Worm (Caenorhabditis elegans) whole organism, late embryonic: ENCODE data around the gene lys-5.

Experiments used
- C38D4.7 ChIP-seq: fragments of 200-800 bp; sonication (Bioruptor generic); optimal IDR thresholded peaks from 2 replicates; lab custom pipeline; 2018; ENCODE audit warnings: mild to moderate bottlenecking, missing genetic modification characterization, moderate library complexity, missing compliant biosample characterization
- K02D7.2 ChIP-seq: sonication (generic microtip); optimal IDR thresholded peaks from 2 replicates; lab custom pipeline; 2017; ENCODE audit warnings: mild to moderate bottlenecking, missing genetic modification characterization, missing compliant biosample characterization
- K09A11.1 ChIP-seq: sonication (generic microtip); optimal IDR thresholded peaks from 2 replicates; lab custom pipeline; 2017; ENCODE audit warnings: antibody characterized with exemption, mild to moderate bottlenecking, missing genetic modification characterization, missing compliant biosample characterization; ENCODE audit not compliant: insufficient read depth
- ahr-1 ChIP-seq: sonication (generic microtip); optimal IDR thresholded peaks from 2 replicates; lab custom pipeline; 2016; ENCODE audit warnings: missing genetic modification characterization, missing compliant biosample characterization
- ama-1 ChIP-seq: fragments of 150-350 bp; optimal IDR thresholded peaks from 2 replicates; lab custom pipeline; 2014
- ceh-18 ChIP-seq: sonication (generic microtip); optimal IDR thresholded peaks from 2 replicates; lab custom pipeline; 2016; ENCODE audit warnings: missing genetic modification characterization, missing compliant biosample characterization
- ceh-22 ChIP-seq: sonication (generic microtip); optimal IDR thresholded peaks from 2 replicates; lab custom pipeline; 2017; ENCODE audit warnings: missing biosample characterization, missing genetic modification characterization
- ceh-30 ChIP-seq: fragments of 150-350 bp; optimal IDR thresholded peaks from 2 replicates; lab custom pipeline; 2014; ENCODE audit warnings: missing biosample characterization, missing genetic modification characterization
- ceh-31 ChIP-seq: sonication (generic microtip); optimal IDR thresholded peaks from 2 replicates; lab custom pipeline; 2016; ENCODE audit warnings: missing genetic modification characterization, missing compliant biosample characterization
- ceh-34 ChIP-seq: sonication (generic microtip); optimal IDR thresholded peaks from 2 replicates; lab custom pipeline; 2016; ENCODE audit warnings: mild to moderate bottlenecking, missing genetic modification characterization, missing compliant biosample characterization
- ceh-9 ChIP-seq: sonication (generic microtip); optimal IDR thresholded peaks from 2 replicates; lab custom pipeline; 2016; ENCODE audit warnings: mild to moderate bottlenecking, missing genetic modification characterization, inconsistent platforms, missing compliant biosample characterization
- che-1 ChIP-seq: sonication (generic microtip); optimal IDR thresholded peaks from 2 replicates; lab custom pipeline; 2016; ENCODE audit warnings: mild to moderate bottlenecking, missing genetic modification characterization, missing compliant biosample characterization
- eyg-1 ChIP-seq: sonication (generic microtip); optimal IDR thresholded peaks from 2 replicates; lab custom pipeline; 2016; ENCODE audit warnings: missing genotype, missing genetic modification characterization, missing compliant biosample characterization
- fax-1 ChIP-seq: sonication (generic microtip); optimal IDR thresholded peaks from 2 replicates; lab custom pipeline; 2016; ENCODE audit warnings: missing genotype, missing genetic modification characterization, missing compliant biosample characterization
- fkh-10 ChIP-seq: fragments of 150-350 bp; optimal IDR thresholded peaks from 2 replicates; lab custom pipeline; 2014; ENCODE audit warnings: missing biosample characterization, missing genetic modification reagents, missing genetic modification characterization
- gmeb-2 ChIP-seq: sonication (generic microtip); optimal IDR thresholded peaks from 2 replicates; lab custom pipeline; 2016; ENCODE audit warnings: missing genetic modification characterization, inconsistent platforms, missing compliant biosample characterization
- hlh-15 ChIP-seq: sonication (generic microtip); optimal IDR thresholded peaks from 2 replicates; lab custom pipeline; 2016; ENCODE audit warnings: missing genetic modification characterization, missing compliant biosample characterization
- lim-6 ChIP-seq: sonication (generic microtip); optimal IDR thresholded peaks from 2 replicates; lab custom pipeline; 2016; ENCODE audit warnings: missing genetic modification characterization, missing compliant biosample characterization
- nfya-1 ChIP-seq: sonication (generic microtip); optimal IDR thresholded peaks from 2 replicates; lab custom pipeline; 2017; ENCODE audit warnings: missing genetic modification characterization, mild to moderate bottlenecking, missing compliant biosample characterization, antibody characterized with exemption, moderate library complexity
- nhr-11 ChIP-seq: fragments of 150-350 bp; optimal IDR thresholded peaks from 2 replicates; lab custom pipeline; 2014; ENCODE audit warnings: missing biosample characterization, missing genetic modification characterization
- nhr-232 ChIP-seq: sonication (generic microtip); optimal IDR thresholded peaks from 2 replicates; lab custom pipeline; 2016; ENCODE audit warnings: missing genetic modification characterization, missing compliant biosample characterization
- npax-4 ChIP-seq: sonication (generic microtip); optimal IDR thresholded peaks from 2 replicates; lab custom pipeline; 2016; ENCODE audit warnings: missing genetic modification characterization, missing compliant biosample characterization
- pag-3 ChIP-seq: sonication (generic microtip); optimal IDR thresholded peaks from 2 replicates; lab custom pipeline; 2016; ENCODE audit warnings: missing compliant biosample characterization, missing genetic modification characterization, borderline replicate concordance
- pat-9 ChIP-seq: fragments of 200-800 bp; sonication (Bioruptor generic); optimal IDR thresholded peaks from 2 replicates; lab custom pipeline; 2018; ENCODE audit warnings: mild to moderate bottlenecking, missing genetic modification characterization, moderate library complexity, missing compliant biosample characterization
- pax-1 ChIP-seq: fragments of 150-350 bp; optimal IDR thresholded peaks from 2 replicates; lab custom pipeline; 2014; ENCODE audit warnings: missing biosample characterization, missing genetic modification characterization
- rnt-1 ChIP-seq: sonication (generic microtip); optimal IDR thresholded peaks from 2 replicates; lab custom pipeline; 2016; ENCODE audit warnings: missing genetic modification characterization, missing compliant biosample characterization
- sdc-2 ChIP-seq: sonication (generic microtip); optimal IDR thresholded peaks from 2 replicates; lab custom pipeline; 2016; ENCODE audit warnings: missing genotype, missing genetic modification characterization, missing compliant biosample characterization
- sox-2 ChIP-seq: fragments of 200-800 bp; sonication (Bioruptor generic); IDR thresholded peaks from 2 replicates; pipeline ENCODE4 v1.3.6; 2022; ENCODE audit warnings: missing genetic modification reagents, missing genetic modification characterization, missing compliant biosample characterization
- sox-4 ChIP-seq: sonication (generic microtip); optimal IDR thresholded peaks from 2 replicates; lab custom pipeline; 2017; ENCODE audit warnings: mild to moderate bottlenecking, missing genetic modification characterization, inconsistent platforms, missing compliant biosample characterization
- tbx-2 ChIP-seq: sonication (generic microtip); optimal IDR thresholded peaks from 2 replicates; lab custom pipeline; 2016; ENCODE audit warnings: missing genetic modification characterization, missing compliant biosample characterization
- tbx-7 ChIP-seq: sonication (generic microtip); optimal IDR thresholded peaks from 2 replicates; lab custom pipeline; 2016; ENCODE audit warnings: missing genotype, missing genetic modification characterization, missing compliant biosample characterization
- ttx-3 ChIP-seq: sonication (generic microtip); optimal IDR thresholded peaks from 2 replicates; lab custom pipeline; 2016; ENCODE audit warnings: missing genetic modification reagents, missing genetic modification characterization, missing compliant biosample characterization
- unc-42 ChIP-seq: sonication (generic microtip); optimal IDR thresholded peaks from 2 replicates; lab custom pipeline; 2016; ENCODE audit warnings: missing genotype, missing genetic modification characterization, missing compliant biosample characterization
- unc-55 ChIP-seq: sonication (generic microtip); optimal IDR thresholded peaks from 2 replicates; lab custom pipeline; 2017; ENCODE audit warnings: missing biosample characterization, missing genetic modification reagents, missing genetic modification characterization
- zip-5 ChIP-seq: sonication (generic microtip); optimal IDR thresholded peaks from 2 replicates; lab custom pipeline; 2016; ENCODE audit warnings: missing genetic modification characterization, missing compliant biosample characterization

lys-5 gene

DNA sequence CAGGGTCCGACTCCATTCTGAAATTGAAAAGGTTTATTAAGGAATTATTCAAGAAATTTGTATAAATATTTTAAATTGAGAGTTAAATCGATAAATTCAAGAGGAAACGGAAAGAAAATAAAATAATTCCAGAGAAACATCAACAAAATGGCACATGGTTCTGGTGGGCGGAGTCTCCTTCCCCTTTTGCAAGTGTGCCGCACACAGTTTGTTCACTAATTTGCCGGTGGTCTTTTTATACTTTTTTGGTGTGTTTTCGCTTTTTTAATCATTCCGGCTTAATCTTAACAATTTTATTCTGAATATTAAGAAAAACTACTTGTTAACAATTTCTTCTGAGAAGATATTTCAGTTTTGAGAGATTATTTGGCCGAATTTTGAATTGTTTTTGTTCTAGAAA, 20.5 kb downstream of the lys-5 start, which contains the start of the genes ragc-1 and Y24F12A.1 (continued):
- TF ChIP-seq C38D4.7 (GFP tag; lab: Kevin White, UChicago) (peak; percentile 21), zip-5 (tag; lab: Kevin White, UChicago) (no peak), K09A11.1 (tag; lab: Kevin White, UChicago) (peak; percentile 79), ceh-34 (tag; lab: Kevin White, UChicago) (no peak), rnt-1 (tag; lab: Kevin White, UChicago) (no peak)

DNA sequence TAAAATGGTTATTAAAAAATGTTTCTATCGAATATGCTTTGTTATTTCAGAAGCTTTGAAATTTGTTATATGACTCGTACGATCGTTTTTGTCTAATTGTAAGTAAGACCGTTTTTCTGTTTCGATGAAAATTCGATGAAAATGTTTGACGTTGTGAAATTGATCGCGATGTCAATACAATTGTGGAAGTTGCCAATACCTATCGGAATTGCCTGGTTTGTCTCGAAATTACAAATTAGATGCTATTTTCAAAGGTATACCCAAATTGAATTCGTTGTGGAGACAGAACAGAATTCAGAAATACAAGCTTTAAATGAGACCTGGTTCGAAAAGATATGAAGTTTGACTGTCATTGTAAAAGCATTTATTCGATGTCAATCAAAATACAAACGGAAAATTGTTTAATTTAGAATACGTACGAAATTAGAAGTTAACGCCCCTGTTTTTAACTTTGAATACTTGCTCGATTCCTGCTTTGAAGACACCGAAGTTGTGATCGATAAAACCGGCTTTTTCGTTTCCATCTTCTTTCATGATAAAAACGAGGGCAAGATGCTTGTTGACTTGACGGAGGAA, 22.0 kb downstream of the lys-5 start:
- no peak for TF ChIP-seq sox-2 (GFP tag; lab: Robert Waterston, UW)
- no peak for TF ChIP-seq rnt-1 (tag; lab: Kevin White, UChicago)
- no peak for TF ChIP-seq fkh-10 (GFP tag; lab: Kevin White, UChicago)
- TF ChIP-seq gmeb-2 (tag; lab: Kevin White, UChicago) = no peak
- no peak for TF ChIP-seq unc-42 (tag; lab: Kevin White, UChicago)
- TF ChIP-seq tbx-7 = no peak
- no peak for TF ChIP-seq sox-4
- no peak for TF ChIP-seq C38D4.7 (GFP tag; lab: Kevin White, UChicago)
- TF ChIP-seq hlh-15 = no peak
- TF ChIP-seq nhr-232 = no peak
- TF ChIP-seq ceh-30 (tag; lab: Kevin White, UChicago) = no peak
- no peak for TF ChIP-seq ttx-3 (tag; lab: Kevin White, UChicago)
- no peak for TF ChIP-seq che-1 (tag; lab: Kevin White, UChicago)
- no peak for TF ChIP-seq fax-1 (tag; lab: Kevin White, UChicago)
- no peak for TF ChIP-seq ceh-9 (tag; lab: Kevin White, UChicago)
- TF ChIP-seq nhr-11 = no peak
- TF ChIP-seq lim-6 (tag; lab: Kevin White, UChicago) = no peak
- no peak for TF ChIP-seq npax-4

DNA sequence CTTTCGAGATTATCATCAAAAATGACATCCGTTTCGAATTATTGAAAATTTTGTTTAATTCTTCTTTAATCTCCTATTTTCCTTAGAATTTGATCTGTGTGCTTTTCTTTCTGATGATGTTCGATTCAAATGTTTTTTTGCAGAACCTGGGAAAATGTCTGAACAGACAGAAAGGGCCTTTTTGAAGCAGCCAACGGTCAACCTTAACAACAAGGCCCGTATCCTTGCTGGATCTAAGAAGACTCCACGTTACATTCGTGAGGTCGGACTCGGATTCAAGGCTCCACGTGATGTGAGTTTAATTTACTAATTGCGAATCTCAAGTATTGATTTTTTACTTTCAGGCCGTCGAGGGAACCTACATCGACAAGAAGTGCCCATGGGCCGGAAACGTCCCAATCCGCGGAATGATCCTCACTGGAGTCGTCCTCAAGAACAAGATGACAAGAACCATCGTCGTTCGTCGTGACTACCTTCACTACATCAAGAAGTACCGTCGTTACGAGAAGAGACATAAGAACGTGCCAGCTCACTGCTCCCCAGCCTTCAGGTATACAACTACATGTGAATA, 22.8 kb downstream of the lys-5 start, which contains the start of gene rps-11:
Gene rps-11, plus strand, starts transcription at position 144 of the 571 bp plus-strand sequence.
- no peak for TF ChIP-seq eyg-1 (tag; lab: Kevin White, UChicago)

DNA sequence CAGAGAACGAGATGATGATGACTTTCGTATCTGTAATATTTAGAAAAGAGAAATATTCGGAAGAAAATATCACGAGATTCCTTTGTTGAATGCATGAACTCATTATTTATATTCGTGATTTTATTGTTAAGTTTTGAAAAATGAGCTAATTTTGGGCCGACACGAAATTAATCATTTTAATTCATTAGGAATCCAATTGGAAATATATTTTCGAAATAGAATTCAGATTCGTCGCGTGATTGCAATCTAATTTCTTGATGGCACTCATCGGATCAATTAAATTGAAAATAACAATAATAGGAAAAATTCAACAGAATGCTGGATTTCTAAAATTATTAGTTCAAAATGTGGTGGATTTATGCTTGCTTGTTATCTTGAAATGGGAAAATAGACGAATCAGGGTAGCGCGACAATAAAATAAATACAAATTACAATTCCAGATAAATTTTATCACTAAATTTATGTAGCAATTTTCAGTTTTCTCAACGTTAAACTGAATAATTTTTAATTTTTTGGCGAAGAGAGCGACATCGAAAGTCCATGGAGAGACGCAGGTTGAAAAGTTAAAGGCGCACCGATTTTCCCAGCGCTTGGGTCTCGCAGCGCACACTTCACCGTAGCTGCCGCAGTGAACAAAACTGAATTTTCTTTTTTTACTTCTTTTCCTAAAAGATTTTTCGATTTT, 23.5 kb downstream of the lys-5 start:
- TF ChIP-seq nfya-1 (tag; lab: Kevin White, UChicago) (peak; percentile 67), ceh-34 (tag; lab: Kevin White, UChicago) (peak; percentile 13), pax-1 (tag; lab: Kevin White, UChicago) (no peak), K02D7.2 (tag; lab: Kevin White, UChicago) (no peak), pat-9 (tag; lab: Kevin White, UChicago) (peak; percentile 8), tbx-2 (tag; lab: Kevin White, UChicago) (peak; percentile 2), ceh-31 (tag; lab: Kevin White, UChicago) (peak; percentile 24), ama-1 (lab: Kevin White, UChicago) (peak; percentile 37), ceh-22 (tag; lab: Kevin White, UChicago) (no peak), ceh-18 (peak; percentile 23), unc-42 (tag; lab: Kevin White, UChicago) (peak; percentile 50), pag-3 (tag; lab: Kevin White, UChicago) (no peak), sdc-2 (tag; lab: Kevin White, UChicago) (peak; percentile 5), sox-4 (peak; percentile 16), che-1 (tag; lab: Kevin White, UChicago) (peak; percentile 43), npax-4 (no peak), unc-55 (GFP tag; lab: Kevin White, UChicago) (peak; percentile 47), ahr-1 (tag; lab: Kevin White, UChicago) (no peak)
- TF ChIP-seq, all 69 proteins: peak for 12
